Comparison of ENCODE assay signal across 1 fruit fly cellular context in genomic region chr2L:9758856-9759255, dm6.
TF ChIP-seq lines count a peak whose summit lies in the region.

No protein-coding gene starts in this region.

TF ChIP-seq in whole organism, embryonic, 481 proteins besides CTCF, POLR2A, EP300 and RAD21 (continued from another document):
- TF ChIP-seq her (GFP tag; optimal IDR thresholded peaks at IDR 0.05; lab: Kevin White, UChicago) (peak; percentile 57), Jarid2 (GFP tag; optimal IDR thresholded peaks at IDR 0.05; lab: Kevin White, UChicago) (no peak), Rx (GFP tag; IDR thresholded peaks at IDR 0.05; lab: Robert Waterston, UW) (0 out of 2 replicates have a peak, but pooled peaks have one; percentile 8), CG4730 (GFP tag; IDR thresholded peaks at IDR 0.05; lab: Robert Waterston, UW) (peak; percentile 28; the same call in 1 of the 2 replicates), mld (GFP tag; IDR thresholded peaks at IDR 0.05; lab: Robert Waterston, UW; ENCODE audit: partially characterized antibody) (peak; percentile 85), CG4854 (GFP tag; optimal IDR thresholded peaks at IDR 0.05; lab: Kevin White, UChicago) (no peak), CG8281 (tag; optimal IDR thresholded peaks at IDR 0.05; lab: Kevin White, UChicago) (no peak), CG1832 (GFP tag; optimal IDR thresholded peaks at IDR 0.05; lab: Kevin White, UChicago) (no peak), CG4328 (GFP tag; optimal IDR thresholded peaks at IDR 0.05; lab: Kevin White, UChicago) (peak; percentile 11), fd96Cb (tag; optimal IDR thresholded peaks at IDR 0.05; lab: Kevin White, UChicago) (no peak), tgo (GFP tag; IDR thresholded peaks at IDR 0.05; lab: Robert Waterston, UW) (peak; percentile 48; the same call in 2 of the 3 replicates), twi (tag; optimal IDR thresholded peaks at IDR 0.05; lab: Kevin White, UChicago) (peak; percentile 22), scrt (GFP tag; optimal IDR thresholded peaks at IDR 0.05; lab: Kevin White, UChicago) (no peak), CG2875 (GFP tag; optimal IDR thresholded peaks at IDR 0.05; lab: Kevin White, UChicago) (no peak), CG9609 (GFP tag; optimal IDR thresholded peaks at IDR 0.05; lab: Kevin White, UChicago) (peak; percentile 66)
